Worm (Caenorhabditis elegans) whole organism, L3 larva: ENCODE results near the gene C16C8.26.

Source experiments
- R02D3.7 ChIP-seq: fragments of 150-350 bp; optimal IDR thresholded peaks from 2 replicates; lab custom pipeline; 2014; ENCODE audit warnings: missing biosample characterization, missing genetic modification characterization
- ZK546.5 ChIP-seq: sonication (generic microtip); optimal IDR thresholded peaks from 2 replicates; lab custom pipeline; 2017; ENCODE audit warnings: missing biosample characterization, missing genetic modification characterization
- aly-2 ChIP-seq: fragments of 150-350 bp; optimal IDR thresholded peaks from 2 replicates; lab custom pipeline; 2014; ENCODE audit warnings: missing biosample characterization, missing genetic modification characterization
- egl-27 ChIP-seq: sonication (generic microtip); optimal IDR thresholded peaks from 4 replicates; lab custom pipeline; 2017; ENCODE audit warnings: missing biosample characterization, missing genetic modification reagents, missing genetic modification characterization
- fos-1 ChIP-seq: fragments of 150-350 bp; optimal IDR thresholded peaks from 2 replicates; lab custom pipeline; 2014; ENCODE audit warnings: missing biosample characterization, missing genetic modification characterization
- nhr-25 ChIP-seq: sonication (generic microtip); optimal IDR thresholded peaks from 2 replicates; lab custom pipeline; 2017; ENCODE audit warnings: missing biosample characterization, missing genetic modification characterization
- pha-4 ChIP-seq: fragments of 150-350 bp; optimal IDR thresholded peaks from 2 replicates; lab custom pipeline; 2014; ENCODE audit warnings: missing biosample characterization, missing genetic modification reagents, missing genetic modification characterization
- unc-62 ChIP-seq: fragments of 150-350 bp; sonication (generic microtip); optimal IDR thresholded peaks from 4 replicates; lab custom pipeline; 2014; ENCODE audit warnings: missing biosample characterization, missing genetic modification reagents, missing genetic modification characterization
- ztf-11 ChIP-seq: fragments of 150-350 bp; optimal IDR thresholded peaks from 2 replicates; lab custom pipeline; 2014; ENCODE audit warnings: missing biosample characterization, missing genetic modification characterization

- TF ChIP-seq ZK546.5 (tag; lab: Kevin White, UChicago): no peak
- TF ChIP-seq pha-4 (tag; lab: Kevin White, UChicago): no peak
- TF ChIP-seq unc-62 (GFP tag; lab: Kevin White, UChicago): no peak
- TF ChIP-seq R02D3.7 (tag; lab: Kevin White, UChicago): no peak
- no peak for TF ChIP-seq egl-27 (tag; lab: Kevin White, UChicago)
- TF ChIP-seq nhr-25 (tag; lab: Kevin White, UChicago): no peak
- TF ChIP-seq ztf-11 (tag; lab: Kevin White, UChicago): no peak
- TF ChIP-seq aly-2 (tag; lab: Kevin White, UChicago): no peak
- no peak for TF ChIP-seq fos-1
These were observed 42.3 kb upstream of the C16C8.26 start for ce11 chrII:3500373-3500772.
